Worm (Caenorhabditis elegans) whole organism, early embryonic: Measurements from ENCODE around the gene srj-19.
"Not testable (repeated sequence)": the region's sequence is repeated elsewhere in the genome, so short reads cannot be mapped to it uniquely, and the experiment has no call there.

ENCODE experiments used
- B0310.2 ChIP-seq: sonication (generic microtip); optimal IDR thresholded peaks from 2 replicates; lab custom pipeline; 2016; ENCODE audit warnings: mild to moderate bottlenecking, missing genetic modification characterization, missing compliant biosample characterization
- F13C5.2 ChIP-seq: sonication (generic microtip); optimal IDR thresholded peaks from 2 replicates; lab custom pipeline; 2017; ENCODE audit warnings: mild to moderate bottlenecking, missing genetic modification characterization, inconsistent platforms, missing compliant biosample characterization
- aly-1 ChIP-seq: sonication (generic microtip); optimal IDR thresholded peaks from 2 replicates; lab custom pipeline; 2016; ENCODE audit warnings: missing genetic modification characterization, missing compliant biosample characterization
- ama-1 ChIP-seq: fragments of 150-350 bp; optimal IDR thresholded peaks from 2 replicates; lab custom pipeline; 2014
- ceh-13 ChIP-seq: fragments of 200-800 bp; sonication (Bioruptor generic); optimal IDR thresholded peaks from 2 replicates; lab custom pipeline; 2018; ENCODE audit warnings: mild to moderate bottlenecking, missing genetic modification characterization, missing compliant biosample characterization
- ceh-36 ChIP-seq: sonication (generic microtip); optimal IDR thresholded peaks from 2 replicates; lab custom pipeline; 2016; ENCODE audit warnings: missing genetic modification characterization, inconsistent platforms, missing compliant biosample characterization
- ets-7 ChIP-seq: sonication (generic microtip); optimal IDR thresholded peaks from 2 replicates; lab custom pipeline; 2016; ENCODE audit warnings: missing genotype, missing genetic modification characterization, missing compliant biosample characterization
- flt-1 ChIP-seq: fragments of 200-800 bp; sonication (Bioruptor generic); IDR thresholded peaks from 2 replicates; pipeline ENCODE4 v1.3.6; 2022; ENCODE audit warnings: missing genetic modification characterization, missing compliant biosample characterization
- hmbx-1 ChIP-seq: sonication (generic microtip); optimal IDR thresholded peaks from 2 replicates; lab custom pipeline; 2016; ENCODE audit warnings: mild to moderate bottlenecking, missing genetic modification characterization, missing compliant biosample characterization
- hmg-4 ChIP-seq: fragments of 200-800 bp; sonication (Bioruptor generic); optimal IDR thresholded peaks from 2 replicates; lab custom pipeline; 2018; ENCODE audit warnings: mild to moderate bottlenecking, missing genetic modification characterization, missing compliant biosample characterization
- hnd-1 ChIP-seq: sonication (generic microtip); optimal IDR thresholded peaks from 2 replicates; lab custom pipeline; 2016; ENCODE audit warnings: missing genetic modification characterization, missing compliant biosample characterization
- pes-1 ChIP-seq: fragments of 200-800 bp; sonication (Bioruptor generic); IDR thresholded peaks from 2 replicates; pipeline ENCODE4 v1.3.6; 2022; ENCODE audit warnings: missing genetic modification reagents, missing genetic modification characterization, missing compliant biosample characterization
- scrt-1 ChIP-seq: fragments of 200-800 bp; sonication (Bioruptor generic); IDR thresholded peaks from 2 replicates; pipeline ENCODE4 v1.3.6; 2022; ENCODE audit warnings: missing genetic modification characterization, missing compliant biosample characterization
- sea-1 ChIP-seq: fragments of 200-800 bp; sonication (Bioruptor generic); conservative IDR thresholded peaks from 2 replicates; pipeline ENCODE4 v1.3.6; 2022; ENCODE audit warnings: missing genetic modification characterization, missing compliant biosample characterization
- tbx-11 ChIP-seq: fragments of 200-800 bp; sonication (Bioruptor generic); IDR thresholded peaks from 2 replicates; pipeline ENCODE4 v1.3.6; 2022; ENCODE audit warnings: missing genetic modification characterization, missing compliant biosample characterization
- tbx-37 ChIP-seq: fragments of 200-800 bp; sonication (Bioruptor generic); conservative IDR thresholded peaks from 2 replicates; pipeline ENCODE4 v1.3.6; 2022; ENCODE audit warnings: missing genetic modification reagents, missing genetic modification characterization, missing compliant biosample characterization
- tra-4 ChIP-seq: sonication (generic microtip); optimal IDR thresholded peaks from 2 replicates; lab custom pipeline; 2017; ENCODE audit warnings: missing genetic modification characterization, missing compliant biosample characterization

srj-19 gene

DNA sequence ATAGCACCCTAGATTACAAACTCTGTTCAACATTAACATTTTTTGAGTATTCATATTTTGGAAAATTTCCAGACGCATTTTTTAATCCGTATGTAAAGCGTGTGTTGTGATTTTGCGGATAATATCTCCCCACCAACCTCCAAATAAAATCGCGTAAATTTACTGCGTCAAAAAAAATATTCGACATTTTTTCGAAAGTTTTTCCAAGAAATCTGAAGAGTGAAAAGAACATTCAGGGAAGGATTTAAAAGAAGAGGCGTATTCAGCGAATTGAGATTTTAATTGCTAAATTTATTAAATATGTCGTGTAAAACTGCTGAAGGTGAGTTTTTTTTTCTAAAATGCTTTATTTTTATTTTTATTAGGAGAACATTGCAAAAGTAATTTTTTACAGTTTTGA, 3.3 kb upstream of the srj-19 start, which contains the start of gene nhr-290:
Gene nhr-290 (plus strand): TSS at position 301 of the 400 bp plus-strand sequence.
- TF ChIP-seq tbx-11 (GFP tag; lab: Robert Waterston, UW): no peak
- no peak for TF ChIP-seq ceh-13 (GFP tag; lab: Kevin White, UChicago)
- no peak for TF ChIP-seq sea-1
- no peak for TF ChIP-seq tra-4 (tag; lab: Kevin White, UChicago)

DNA sequence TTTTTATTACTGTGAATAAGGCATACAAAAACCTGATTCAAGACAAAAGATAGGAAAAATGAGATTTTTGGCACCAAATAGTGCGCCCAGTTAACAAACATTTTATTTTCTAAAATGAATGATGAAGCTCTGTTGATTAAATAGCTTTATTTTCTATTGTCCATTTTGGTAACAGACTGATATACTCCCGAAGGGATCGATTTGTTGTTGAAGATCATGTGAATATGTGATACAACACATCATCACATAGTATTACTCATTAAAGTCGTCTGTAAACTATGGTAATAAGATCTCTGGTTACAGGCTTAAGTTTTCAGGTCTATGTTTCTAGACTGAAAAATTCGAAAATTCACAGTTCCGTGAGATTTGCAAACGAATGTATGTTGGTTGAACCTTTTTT, 2.6 kb upstream of the srj-19 start, which contains the start of gene srj-20:
Gene srj-20 (minus strand): TSS at position 101 of the 400 bp plus-strand sequence.
- no peak for TF ChIP-seq scrt-1 (GFP tag; lab: Robert Waterston, UW)
- TF ChIP-seq hmg-4 (GFP tag; lab: Kevin White, UChicago): no peak
- no peak for TF ChIP-seq tra-4 (tag; lab: Kevin White, UChicago)
- TF ChIP-seq flt-1 (GFP tag; lab: Robert Waterston, UW): no peak
- no peak for TF ChIP-seq ceh-13 (GFP tag; lab: Kevin White, UChicago)
- TF ChIP-seq tbx-37 (GFP tag; lab: Robert Waterston, UW): no peak

DNA sequence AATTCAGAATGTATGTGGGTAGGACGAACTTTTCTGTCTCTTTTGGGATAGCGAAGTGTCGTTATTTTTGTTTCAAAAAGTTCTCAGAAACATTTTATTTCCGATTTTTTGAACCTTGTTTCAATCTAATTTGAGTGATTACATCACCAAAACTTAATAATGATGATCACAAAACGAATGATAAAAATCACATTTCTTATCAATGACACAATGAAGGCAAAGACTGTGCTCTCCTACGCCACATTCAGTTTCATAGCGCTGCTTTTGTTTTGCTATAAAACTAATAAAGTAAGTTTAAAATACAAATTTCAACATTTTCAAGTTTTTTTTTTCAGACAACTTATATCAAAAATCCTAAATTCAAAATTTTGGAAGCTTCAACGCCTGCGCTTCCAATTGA, 5.0 kb downstream of the srj-19 start, which contains the start of gene Y45G12C.1:
Gene Y45G12C.1 (plus strand): TSS at position 159 of the 400 bp plus-strand sequence.
- no peak for TF ChIP-seq B0310.2 (tag; lab: Kevin White, UChicago)
- TF ChIP-seq ceh-36: no peak
- no peak for TF ChIP-seq ceh-13 (GFP tag; lab: Kevin White, UChicago)
- no peak for TF ChIP-seq scrt-1 (GFP tag; lab: Robert Waterston, UW)
- no peak for TF ChIP-seq pes-1
- TF ChIP-seq flt-1 (GFP tag; lab: Robert Waterston, UW): no peak
- TF ChIP-seq hnd-1 (tag; lab: Kevin White, UChicago): no peak
- TF ChIP-seq tra-4 (tag; lab: Kevin White, UChicago): no peak
- no peak for TF ChIP-seq hmg-4 (GFP tag; lab: Kevin White, UChicago)
- no peak for TF ChIP-seq ama-1 (lab: Kevin White, UChicago)
- no peak for TF ChIP-seq F13C5.2
- no peak for TF ChIP-seq sea-1
- TF ChIP-seq tbx-37 (GFP tag; lab: Robert Waterston, UW): no peak
- no peak for TF ChIP-seq hmbx-1
- TF ChIP-seq ets-7: no peak
- TF ChIP-seq aly-1 (tag; lab: Kevin White, UChicago): no peak

DNA sequence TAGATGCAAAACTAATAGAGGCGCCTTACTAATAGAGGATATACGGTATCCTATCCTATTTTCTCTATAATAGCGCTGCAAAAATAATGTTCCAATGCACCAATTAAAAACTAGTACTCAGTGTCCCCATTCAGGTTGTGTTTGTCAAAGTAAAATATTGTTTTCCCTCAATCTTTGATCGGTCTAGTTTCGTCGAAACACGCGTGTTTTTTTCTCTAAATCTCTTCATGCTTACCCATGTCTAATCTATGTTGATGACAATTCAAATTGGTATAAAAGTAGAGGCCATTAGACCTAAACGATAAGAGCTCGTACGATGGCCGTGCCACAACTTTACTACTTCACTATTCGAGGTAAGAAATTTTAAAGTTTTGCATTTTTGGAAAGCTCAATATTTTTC, 9.2 kb downstream of the srj-19 start, which contains the start of gene gst-10:
Gene gst-10 (plus strand): TSS at position 301 of the 400 bp plus-strand sequence.
- not testable (repeated sequence) for TF ChIP-seq ama-1 (lab: Kevin White, UChicago); ets-7; B0310.2 (tag; lab: Kevin White, UChicago)

DNA sequence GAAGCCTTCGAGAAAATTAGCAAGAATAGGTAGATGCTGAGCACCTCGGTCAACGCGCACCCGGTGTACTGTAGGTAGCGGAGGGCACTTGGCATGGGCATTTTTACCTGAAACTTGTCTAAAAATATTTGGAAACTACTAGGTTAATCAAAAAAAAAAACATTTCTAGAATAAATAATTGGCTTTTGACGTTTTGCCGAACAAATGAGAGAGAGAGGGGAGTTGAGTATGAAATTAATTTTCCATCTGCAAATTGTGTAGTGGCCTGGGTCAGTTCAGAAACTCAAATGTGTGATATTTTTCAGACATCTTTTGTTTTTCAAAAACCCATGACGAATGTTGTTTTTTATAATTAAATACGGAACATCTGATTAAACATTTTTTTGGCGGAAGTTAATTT, 34.2 kb downstream of the srj-19 start, which contains the start of gene Y45G12C.10:
Gene Y45G12C.10 (minus strand): TSS at position 101 of the 400 bp plus-strand sequence.
- TF ChIP-seq sea-1; tbx-37 (GFP tag; lab: Robert Waterston, UW); ceh-13 (GFP tag; lab: Kevin White, UChicago): not testable (repeated sequence)
